Fruit fly (Drosophila melanogaster) whole organism, wandering third instar larva: ENCODE results near the gene vito.

Experiments used
- Abd-B ChIP-seq: fragments of >200 bp; optimal IDR thresholded peaks from 2 replicates; lab custom pipeline; 2017; ENCODE audit warnings: missing biosample characterization, missing genetic modification characterization
- Dfd ChIP-seq: fragments of >200 bp; optimal IDR thresholded peaks from 2 replicates; lab custom pipeline; 2017; ENCODE audit warnings: missing biosample characterization, missing genetic modification characterization
- Rel ChIP-seq, 2 experiments: fragments of 200-800 bp; sonication (Bioruptor generic) in 1 of 2; optimal IDR thresholded peaks; 2 replicates in 1 of 2; 3 replicates in 1 of 2; lab custom pipeline; 2016 to 2019; ENCODE audit warnings: mild to moderate bottlenecking in 2 of 2, missing biosample characterization in 2 of 2, missing genetic modification characterization in 2 of 2, moderate library complexity in 1 of 2
- foxo ChIP-seq, 2 experiments: fragments of 200-800 bp; sonication (Bioruptor generic); optimal IDR thresholded peaks; 2 replicates in 1 of 2; 3 replicates in 1 of 2; lab custom pipeline; 2016 to 2017; ENCODE audit warnings: missing biosample characterization in 2 of 2, missing genetic modification characterization in 2 of 2
- fru ChIP-seq: fragments of 200-800 bp; sonication (Bioruptor generic); optimal IDR thresholded peaks from 3 replicates; lab custom pipeline; 2016; ENCODE audit warnings: missing biosample characterization, mild to moderate bottlenecking, missing genetic modification characterization
- h ChIP-seq: fragments of 200-800 bp; sonication (Bioruptor generic); optimal IDR thresholded peaks from 3 replicates; lab custom pipeline; 2016; ENCODE audit warnings: missing biosample characterization, mild to moderate bottlenecking, missing genetic modification characterization
- sage ChIP-seq: fragments of 200-800 bp; sonication (Bioruptor generic); optimal IDR thresholded peaks from 2 replicates; lab custom pipeline; 2016; ENCODE audit warnings: missing biosample characterization, mild to moderate bottlenecking, missing genetic modification characterization

- no peak for TF ChIP-seq Dfd (GFP tag; lab: Kevin White, UChicago)
- TF ChIP-seq foxo (GFP tag; optimal IDR thresholded peaks at IDR 0.05; lab: Kevin White, UChicago), result peak in 1 of 2 experiments; percentile 63
- peak; percentile 62 for TF ChIP-seq h (GFP tag; lab: Kevin White, UChicago)
- TF ChIP-seq sage (GFP tag; lab: Kevin White, UChicago), result no peak
- TF ChIP-seq Rel (GFP tag; optimal IDR thresholded peaks at IDR 0.05; lab: Kevin White, UChicago), result no peak
- no peak for TF ChIP-seq Rel (tag; optimal IDR thresholded peaks at IDR 0.05; lab: Kevin White, UChicago)
- TF ChIP-seq fru (GFP tag; lab: Kevin White, UChicago), result peak; percentile 28
- no peak for TF ChIP-seq Abd-B (GFP tag; lab: Kevin White, UChicago)
Measured at dm6 chr3L:5819310-5819709, 42.2 kb upstream of the vito start.
